Fruit fly (Drosophila melanogaster) whole organism, embryonic: ENCODE measurements around the gene Pex10.
A peak's percentile ranks its signal among the peaks of the same experiment; 100 is the strongest.

Source experiments
- Ada2b ChIP-seq: fragments of 200-800 bp; sonication (Bioruptor generic); IDR thresholded peaks from 2 replicates; pipeline ENCODE4 v1.3.6; 2022; ENCODE audit warnings: missing biosample characterization, missing genetic modification characterization
- Asciz ChIP-seq: fragments of 200-800 bp; sonication (Bioruptor generic); optimal IDR thresholded peaks from 2 replicates; lab custom pipeline; 2017; ENCODE audit warnings: missing biosample characterization, mild to moderate bottlenecking, missing genetic modification characterization, missing genetic modification reagents
- CG1024 ChIP-seq: fragments of 200-800 bp; sonication (Bioruptor generic); IDR thresholded peaks from 2 replicates; pipeline ENCODE4 v1.3.6; 2022; ENCODE audit warnings: missing biosample characterization, missing genetic modification characterization
- CG10979 ChIP-seq: fragments of 200-800 bp; sonication (Bioruptor generic); optimal IDR thresholded peaks from 2 replicates; lab custom pipeline; 2018; ENCODE audit warnings: missing biosample characterization, mild to moderate bottlenecking, missing genetic modification characterization, moderate library complexity
- CG11695 ChIP-seq: fragments of 200-800 bp; sonication (Bioruptor generic); IDR thresholded peaks from 3 replicates; pipeline ENCODE4 v1.3.6; 2022; ENCODE audit warnings: missing biosample characterization, missing genetic modification characterization
- CG13894 ChIP-seq: fragments of 200-800 bp; sonication (Bioruptor generic); optimal IDR thresholded peaks from 3 replicates; lab custom pipeline; 2018; ENCODE audit warnings: missing biosample characterization, mild to moderate bottlenecking, missing genetic modification characterization, moderate library complexity
- CG14050 ChIP-seq: fragments of 200-800 bp; sonication (Bioruptor generic); IDR thresholded peaks from 3 replicates; pipeline ENCODE4 v1.3.6; 2022; ENCODE audit warnings: missing biosample characterization, missing genetic modification characterization
- CG14441 ChIP-seq: fragments of 200-800 bp; sonication (Bioruptor generic); IDR thresholded peaks from 2 replicates; pipeline ENCODE4 v1.3.6; 2022; ENCODE audit warnings: missing biosample characterization, missing genetic modification characterization
- CG18011 ChIP-seq: fragments of 200-800 bp; sonication (Bioruptor generic); optimal IDR thresholded peaks from 2 replicates; lab custom pipeline; 2017; ENCODE audit warnings: missing biosample characterization, missing genetic modification characterization, mild to moderate bottlenecking, moderate library complexity, missing genotype
- CG2129 ChIP-seq: fragments of 200-800 bp; sonication (Bioruptor generic); IDR thresholded peaks from 2 replicates; pipeline ENCODE4 v1.3.6; 2022; ENCODE audit warnings: missing biosample characterization, missing genetic modification characterization; ENCODE audit not compliant: partially characterized antibody
- CG2199 ChIP-seq: fragments of 200-800 bp; sonication (Bioruptor generic); IDR thresholded peaks from 3 replicates; pipeline ENCODE4 v1.3.6; 2022; ENCODE audit warnings: missing biosample characterization, missing genetic modification characterization
- CG31441 ChIP-seq: fragments of 200-800 bp; sonication (Bioruptor generic); IDR thresholded peaks from 2 replicates; pipeline ENCODE4 v1.3.6; 2022; ENCODE audit warnings: missing biosample characterization, missing genetic modification characterization
- CG3407 ChIP-seq: fragments of 200-800 bp; sonication (Bioruptor generic); optimal IDR thresholded peaks from 2 replicates; lab custom pipeline; 2018; ENCODE audit warnings: missing biosample characterization, mild to moderate bottlenecking, missing genetic modification characterization
- CG4730 ChIP-seq: fragments of 200-800 bp; sonication (Bioruptor generic); IDR thresholded peaks from 2 replicates; pipeline ENCODE4 v1.3.6; 2022; ENCODE audit warnings: missing biosample characterization, missing genetic modification characterization
- CG6254 ChIP-seq: fragments of 200-800 bp; sonication (Bioruptor generic); optimal IDR thresholded peaks from 3 replicates; lab custom pipeline; 2017; ENCODE audit warnings: mild to moderate bottlenecking, missing biosample characterization, missing genetic modification reagents, missing genetic modification characterization
- CG6791 ChIP-seq: fragments of 200-800 bp; sonication (Bioruptor generic); IDR thresholded peaks from 3 replicates; pipeline ENCODE4 v1.3.6; 2022; ENCODE audit warnings: missing biosample characterization, missing genetic modification characterization; ENCODE audit not compliant: partially characterized antibody
- CG7556 ChIP-seq: fragments of 200-800 bp; sonication (Bioruptor generic); optimal IDR thresholded peaks from 2 replicates; lab custom pipeline; 2017; ENCODE audit warnings: missing biosample characterization, mild to moderate bottlenecking, missing genetic modification characterization
- CG7839 ChIP-seq: fragments of 200-800 bp; sonication (Bioruptor generic); optimal IDR thresholded peaks from 3 replicates; lab custom pipeline; 2018; ENCODE audit warnings: missing biosample characterization, mild to moderate bottlenecking, missing genetic modification characterization, moderate library complexity
- CG8089 ChIP-seq: fragments of 200-800 bp; sonication (Bioruptor generic); optimal IDR thresholded peaks from 3 replicates; lab custom pipeline; 2016; ENCODE audit warnings: missing biosample characterization, missing genetic modification characterization
- CG8765 ChIP-seq: fragments of 200-800 bp; sonication (Bioruptor generic); IDR thresholded peaks from 2 replicates; pipeline ENCODE4 v1.3.6; 2022; ENCODE audit warnings: missing biosample characterization, missing genetic modification characterization
- CG9727 ChIP-seq: fragments of 200-800 bp; sonication (Bioruptor generic); optimal IDR thresholded peaks from 3 replicates; lab custom pipeline; 2017; ENCODE audit warnings: missing biosample characterization, mild to moderate bottlenecking, missing genetic modification characterization
- Camta ChIP-seq: fragments of 200-800 bp; sonication (Bioruptor generic); optimal IDR thresholded peaks from 2 replicates; lab custom pipeline; 2016; ENCODE audit warnings: missing biosample characterization, missing genetic modification characterization
- Drgx ChIP-seq: fragments of 200-800 bp; sonication (Bioruptor generic); IDR thresholded peaks from 2 replicates; pipeline ENCODE4 v1.3.6; 2022; ENCODE audit warnings: missing biosample characterization, missing genetic modification characterization
- Eip74EF ChIP-seq, 2 experiments: fragments of 200-800 bp in 1 of 2; fragments of >200 bp in 1 of 2; sonication (Bioruptor generic) in 1 of 2; optimal IDR thresholded peaks; 2 replicates each; lab custom pipeline; 2017 to 2019; ENCODE audit warnings: missing biosample characterization in 2 of 2, missing genetic modification characterization in 2 of 2, mild to moderate bottlenecking in 1 of 2, moderate library complexity in 1 of 2
- Gsc ChIP-seq: fragments of 200-800 bp; sonication (Bioruptor generic); IDR thresholded peaks from 2 replicates; pipeline ENCODE4 v1.3.6; 2022; ENCODE audit warnings: missing biosample characterization, missing genetic modification characterization
- H2.0 ChIP-seq: fragments of 200-800 bp; sonication (Bioruptor generic); IDR thresholded peaks from 2 replicates; pipeline ENCODE4 v1.3.6; 2022; ENCODE audit warnings: missing biosample characterization, missing genetic modification characterization
- HLHmδ ChIP-seq: fragments of 200-800 bp; sonication (Bioruptor generic); optimal IDR thresholded peaks from 2 replicates; lab custom pipeline; 2018; ENCODE audit warnings: missing biosample characterization, mild to moderate bottlenecking, missing genetic modification characterization, moderate library complexity
- Lim3 ChIP-seq: fragments of 200-800 bp; sonication (Bioruptor generic); IDR thresholded peaks from 2 replicates; pipeline ENCODE4 v1.3.6; 2022; ENCODE audit warnings: missing biosample characterization, missing genetic modification characterization
- Mad ChIP-seq: fragments of 200-800 bp; sonication (Bioruptor generic); optimal IDR thresholded peaks from 2 replicates; lab custom pipeline; 2016; ENCODE audit warnings: missing biosample characterization, missing genetic modification characterization
- Meics ChIP-seq: fragments of 200-800 bp; sonication (Bioruptor generic); optimal IDR thresholded peaks from 2 replicates; lab custom pipeline; 2017; ENCODE audit warnings: missing biosample characterization, mild to moderate bottlenecking, missing genetic modification characterization
- NC2β ChIP-seq: fragments of 200-800 bp; sonication (Bioruptor generic); optimal IDR thresholded peaks from 2 replicates; lab custom pipeline; 2016; ENCODE audit warnings: missing biosample characterization, missing genetic modification characterization
- PHDP ChIP-seq: fragments of 200-800 bp; sonication (Bioruptor generic); optimal IDR thresholded peaks from 3 replicates; lab custom pipeline; 2018; ENCODE audit warnings: missing biosample characterization, mild to moderate bottlenecking, missing genetic modification characterization, moderate library complexity
- Pdp1 ChIP-seq, 2 experiments: fragments of 200-800 bp; sonication (Bioruptor generic); optimal IDR thresholded peaks; 3 replicates each; lab custom pipeline; 2016; ENCODE audit warnings: missing biosample characterization in 2 of 2, missing genetic modification characterization in 2 of 2, mild to moderate bottlenecking in 1 of 2, moderate library complexity in 1 of 2
- Rfx ChIP-seq: fragments of 200-800 bp; sonication (Bioruptor generic); IDR thresholded peaks from 2 replicates; pipeline ENCODE4 v1.3.6; 2022; ENCODE audit warnings: missing biosample characterization, missing genetic modification characterization
- br ChIP-seq: fragments of >200 bp; optimal IDR thresholded peaks from 2 replicates; lab custom pipeline; 2017
- bsh ChIP-seq, 2 experiments: fragments of 200-800 bp; sonication (Bioruptor generic); optimal IDR thresholded peaks; 2 replicates each; lab custom pipeline; 2017 to 2018; ENCODE audit warnings: mild to moderate bottlenecking in 2 of 2, missing biosample characterization in 2 of 2, missing genetic modification characterization in 2 of 2, moderate library complexity in 1 of 2
- caup ChIP-seq: fragments of 200-800 bp; sonication (Bioruptor generic); optimal IDR thresholded peaks from 3 replicates; lab custom pipeline; 2017; ENCODE audit warnings: missing biosample characterization, mild to moderate bottlenecking, missing genetic modification characterization, moderate library complexity; ENCODE audit not compliant: severe bottlenecking
- chif ChIP-seq, 2 experiments: fragments of 200-800 bp; sonication (Bioruptor generic); optimal IDR thresholded peaks; 3 replicates each; lab custom pipeline; 2016; ENCODE audit warnings: missing biosample characterization in 2 of 2, missing genetic modification characterization in 2 of 2
- chinmo ChIP-seq: fragments of 200-800 bp; sonication (Bioruptor generic); IDR thresholded peaks from 4 replicates; pipeline ENCODE4 v1.3.6; 2022; ENCODE audit warnings: missing biosample characterization, missing genetic modification characterization; ENCODE audit not compliant: partially characterized antibody
- crp ChIP-seq, 2 experiments: fragments of 200-800 bp; sonication (Bioruptor generic); optimal IDR thresholded peaks; 2 replicates in 1 of 2; 3 replicates in 1 of 2; lab custom pipeline; 2017; ENCODE audit warnings: missing biosample characterization in 2 of 2, missing genetic modification characterization in 2 of 2, mild to moderate bottlenecking in 1 of 2, moderate library complexity in 1 of 2
- fd64A ChIP-seq: fragments of 200-800 bp; sonication (Bioruptor generic); optimal IDR thresholded peaks from 3 replicates; lab custom pipeline; 2018; ENCODE audit warnings: missing biosample characterization, mild to moderate bottlenecking, missing genetic modification characterization
- lbe ChIP-seq: fragments of 200-800 bp; sonication (Bioruptor generic); optimal IDR thresholded peaks from 2 replicates; lab custom pipeline; 2016; ENCODE audit warnings: missing biosample characterization, mild to moderate bottlenecking, missing genetic modification characterization
- lmd ChIP-seq: fragments of 200-800 bp; sonication (Bioruptor generic); IDR thresholded peaks from 2 replicates; pipeline ENCODE4 v1.3.6; 2022; ENCODE audit warnings: missing biosample characterization, missing genetic modification characterization
- nom ChIP-seq: fragments of 200-800 bp; sonication (Bioruptor generic); optimal IDR thresholded peaks from 2 replicates; lab custom pipeline; 2017; ENCODE audit warnings: missing biosample characterization, missing genetic modification characterization, mild to moderate bottlenecking, moderate library complexity, missing genetic modification reagents
- ro ChIP-seq: fragments of 200-800 bp; sonication (Bioruptor generic); IDR thresholded peaks from 2 replicates; pipeline ENCODE4 v1.3.6; 2022; ENCODE audit warnings: missing biosample characterization, missing genetic modification characterization
- row ChIP-seq: fragments of 200-800 bp; sonication (Bioruptor generic); IDR thresholded peaks from 3 replicates; pipeline ENCODE4 v1.3.6; 2022; ENCODE audit warnings: missing biosample characterization, missing genetic modification characterization
- slou ChIP-seq: fragments of 200-800 bp; sonication (Bioruptor generic); optimal IDR thresholded peaks from 3 replicates; lab custom pipeline; 2016; ENCODE audit warnings: missing biosample characterization, missing genetic modification characterization
- vvl ChIP-seq: fragments of 200-800 bp; sonication (Bioruptor generic); IDR thresholded peaks from 2 replicates; pipeline ENCODE4 v1.3.6; 2022; ENCODE audit warnings: missing biosample characterization, missing genetic modification characterization

Gene Pex10

dm6 chr3L:1584781-1585180 is 26.8 kb downstream of the Pex10 start (continued):
- TF ChIP-seq CG8089 (GFP tag; lab: Kevin White, UChicago) = no peak
- TF ChIP-seq br (lab: Kevin White, UChicago) = no peak
- no peak for TF ChIP-seq Lim3
- TF ChIP-seq lmd = peak; percentile 66
- no peak for TF ChIP-seq Camta (GFP tag; lab: Kevin White, UChicago)
- peak; percentile 96 for TF ChIP-seq Drgx (GFP tag; lab: Robert Waterston, UW)
- 0 out of 2 replicates have a peak, but pooled peaks have one; percentile 18 for TF ChIP-seq CG4730 (GFP tag; lab: Robert Waterston, UW)
- TF ChIP-seq CG14050 (GFP tag; lab: Robert Waterston, UW) = no peak
- TF ChIP-seq CG10979 (tag; lab: Kevin White, UChicago) = peak; percentile 24
- no peak for TF ChIP-seq slou (GFP tag; lab: Kevin White, UChicago)
- TF ChIP-seq CG2129 = no peak
- TF ChIP-seq crp (GFP tag; optimal IDR thresholded peaks at IDR 0.05; lab: Kevin White, UChicago) = no peak
- no peak for TF ChIP-seq Mad
- peak; percentile 66 for TF ChIP-seq nom (GFP tag; lab: Kevin White, UChicago)
- no peak for TF ChIP-seq CG3407 (GFP tag; lab: Kevin White, UChicago)
- peak; percentile 27 for TF ChIP-seq CG7839
- TF ChIP-seq CG31441 (GFP tag; lab: Robert Waterston, UW) = 0 out of 2 replicates have a peak, but pooled peaks have one; percentile 31
- TF ChIP-seq Meics = no peak
- TF ChIP-seq CG11695 = no peak; the same call in 2 of the 3 replicates
- TF ChIP-seq Ada2b (GFP tag; lab: Robert Waterston, UW) = peak; percentile 42; the same call in 1 of the 2 replicates
- no peak for TF ChIP-seq ro (GFP tag; lab: Robert Waterston, UW)
- TF ChIP-seq row = 0 out of 3 replicates have a peak, but pooled peaks have one; percentile 26
- TF ChIP-seq Gsc (GFP tag; lab: Robert Waterston, UW) = no peak
- no peak for TF ChIP-seq chif (GFP tag; optimal IDR thresholded peaks at IDR 0.05; lab: Kevin White, UChicago)
- TF ChIP-seq Asciz (GFP tag; lab: Kevin White, UChicago) = peak; percentile 16
- TF ChIP-seq CG18011 = no peak
- TF ChIP-seq chinmo (GFP tag; lab: Robert Waterston, UW) = no peak
- TF ChIP-seq, all 482 proteins: peak for 77

dm6 chr3L:1586266-1587054 is 28.4 kb downstream of the Pex10 start:
- peak; percentile 24 for TF ChIP-seq CG6254 (GFP tag; lab: Kevin White, UChicago)
- no peak for TF ChIP-seq fd64A (GFP tag; lab: Kevin White, UChicago)
- TF ChIP-seq CG1024 = peak; percentile 9; the same call in 1 of the 2 replicates
- TF ChIP-seq HLHmδ (GFP tag; lab: Kevin White, UChicago) = peak; percentile 73
- peak in 1 of 2 experiments; percentile 35 for TF ChIP-seq Eip74EF (GFP tag; optimal IDR thresholded peaks at IDR 0.05; lab: Kevin White, UChicago)
- peak; percentile 42; the same call in 1 of the 2 replicates for TF ChIP-seq CG8765
- peak; percentile 54 for TF ChIP-seq CG13894 (tag; lab: Kevin White, UChicago)
- peak; percentile 78 for TF ChIP-seq lbe (GFP tag; lab: Kevin White, UChicago)
- TF ChIP-seq bsh (GFP tag; optimal IDR thresholded peaks at IDR 0.05; lab: Kevin White, UChicago) = peak in 1 of 2 experiments; percentile 67
- TF ChIP-seq vvl (GFP tag; lab: Robert Waterston, UW) = peak; percentile 80
- no peak for TF ChIP-seq NC2β
- peak; percentile 76 for TF ChIP-seq CG6791 (GFP tag; lab: Robert Waterston, UW)
- peak; percentile 61; the same call in 1 of the 3 replicates for TF ChIP-seq CG2199 (GFP tag; lab: Robert Waterston, UW)
- TF ChIP-seq CG9727 (GFP tag; lab: Kevin White, UChicago) = no peak
- no peak for TF ChIP-seq CG14441 (GFP tag; lab: Robert Waterston, UW)
- TF ChIP-seq Rfx (GFP tag; lab: Robert Waterston, UW) = peak; percentile 44; the same call in 1 of the 2 replicates
- 0 out of 2 replicates have a peak, but pooled peaks have one; percentile 31 for TF ChIP-seq H2.0 (GFP tag; lab: Robert Waterston, UW)
- no peak for TF ChIP-seq row
- no peak for TF ChIP-seq CG7556 (GFP tag; lab: Kevin White, UChicago)
- no peak for TF ChIP-seq PHDP (tag; lab: Kevin White, UChicago)
- TF ChIP-seq caup = peak; percentile 17
- TF ChIP-seq Pdp1 (GFP tag; optimal IDR thresholded peaks at IDR 0.05; lab: Kevin White, UChicago) = peak in 1 of 2 experiments; percentile 78
